Worm (Caenorhabditis elegans) whole organism, young adult: ENCODE results near the gene C34C12.6.

ENCODE experiments used
- ama-1 ChIP-seq, 3 experiments: fragments of 150-350 bp in 1 of 3; sonication (generic microtip) in 2 of 3; optimal IDR thresholded peaks; 2 replicates each; lab custom pipeline; 2014 to 2018; ENCODE audit warnings: missing biosample characterization in 2 of 3, missing genetic modification characterization in 2 of 3, missing genetic modification reagents in 2 of 3
- dpl-1 ChIP-seq: fragments of 150-350 bp; optimal IDR thresholded peaks from 2 replicates; lab custom pipeline; 2014; ENCODE audit warnings: missing biosample characterization, missing genetic modification reagents, missing genetic modification characterization
- fkh-3 ChIP-seq: sonication (generic microtip); optimal IDR thresholded peaks from 2 replicates; lab custom pipeline; 2016; ENCODE audit warnings: mild to moderate bottlenecking, missing genetic modification characterization, missing compliant biosample characterization
- lsy-27 ChIP-seq: sonication (generic microtip); optimal IDR thresholded peaks from 2 replicates; lab custom pipeline; 2017; ENCODE audit warnings: missing genetic modification characterization, mild to moderate bottlenecking, missing compliant biosample characterization, antibody characterized with exemption, missing genotype, borderline replicate concordance; ENCODE audit not compliant: insufficient read depth
- nhr-120 ChIP-seq: fragments of 200-800 bp; sonication (Bioruptor generic); IDR thresholded peaks from 2 replicates; pipeline ENCODE4 v1.3.6; 2022; ENCODE audit warnings: missing genetic modification characterization, missing compliant biosample characterization
- pha-4 ChIP-seq: fragments of 150-350 bp; sonication (generic microtip); optimal IDR thresholded peaks from 2 replicates; lab custom pipeline; 2014; ENCODE audit warnings: missing biosample characterization, missing genetic modification reagents, missing genetic modification characterization
- unc-62 ChIP-seq: fragments of 150-350 bp; optimal IDR thresholded peaks from 2 replicates; lab custom pipeline; 2014; ENCODE audit warnings: missing biosample characterization, missing genetic modification reagents, missing genetic modification characterization
- ztf-22 ChIP-seq: fragments of 200-800 bp; sonication (Bioruptor generic); optimal IDR thresholded peaks from 2 replicates; lab custom pipeline; 2018; ENCODE audit warnings: mild to moderate bottlenecking, missing genetic modification characterization, moderate library complexity, missing compliant biosample characterization

DNA sequence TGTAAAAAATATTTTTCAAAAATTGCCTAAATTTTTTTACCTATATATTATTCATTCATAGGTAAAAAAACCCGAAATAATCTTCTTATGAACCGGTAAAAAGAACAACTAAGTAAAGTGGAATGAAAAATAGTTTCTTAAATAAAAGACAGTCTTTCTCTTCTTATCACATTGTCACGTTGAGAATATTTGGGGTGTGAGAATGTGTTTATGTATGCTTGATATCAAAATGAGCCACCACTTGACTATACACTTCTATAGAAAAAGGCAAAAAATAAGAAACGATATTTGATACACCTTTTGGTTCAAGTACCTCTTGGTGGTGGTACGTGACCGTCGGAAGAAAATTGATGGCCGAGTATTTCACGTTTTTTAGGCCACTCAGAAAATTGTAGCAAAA lies 37.1 kb downstream of the C34C12.6 start, which contains the start of gene hmit-1.3:
- no peak for TF ChIP-seq ztf-22 (GFP tag; lab: Kevin White, UChicago)
- TF ChIP-seq ama-1 (optimal IDR thresholded peaks at IDR 0.05; lab: Kevin White, UChicago), result no peak
- no peak for TF ChIP-seq ama-1 (GFP tag; optimal IDR thresholded peaks at IDR 0.05; lab: Kevin White, UChicago)
- no peak for TF ChIP-seq lsy-27 (tag; lab: Kevin White, UChicago)
- no peak for TF ChIP-seq fkh-3 (tag; lab: Kevin White, UChicago)
- TF ChIP-seq unc-62 (GFP tag; lab: Kevin White, UChicago), result no peak
- TF ChIP-seq nhr-120 (GFP tag; lab: Robert Waterston, UW), result no peak
- no peak for TF ChIP-seq dpl-1 (GFP tag; lab: Kevin White, UChicago)
- no peak for TF ChIP-seq pha-4 (tag; lab: Kevin White, UChicago)
